Worm (Caenorhabditis elegans): ENCODE results near the gene ccch-1.

DNA sequence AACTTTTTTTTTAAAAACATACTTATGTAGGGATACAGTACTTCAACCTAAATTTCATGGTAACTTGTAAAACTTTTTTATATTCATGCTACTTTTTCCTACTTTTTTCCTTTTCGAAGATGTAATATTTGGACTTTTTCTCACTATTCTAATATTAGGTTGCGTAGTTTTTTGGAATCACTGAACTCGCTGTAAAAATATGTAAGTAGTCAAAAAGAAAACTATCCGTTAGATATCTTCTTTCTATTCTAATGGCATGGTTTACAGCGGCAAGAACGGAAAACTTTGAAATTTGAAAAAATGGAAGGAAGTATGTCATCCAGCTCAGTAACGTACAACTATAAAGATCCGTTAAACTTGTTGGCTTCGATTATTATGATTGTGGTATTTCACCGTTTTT, 61.8 kb downstream of the ccch-1 start, which contains the start of gene srx-82:
- no peak for TF ChIP-seq klf-2 (GFP tag; conservative IDR thresholded peaks at IDR 0.05)
- TF ChIP-seq med-1 (GFP tag; optimal IDR thresholded peaks at IDR 0.05; ENCODE audit: insufficient read depth) = no peak
- TF ChIP-seq ref-1 (GFP tag; conservative IDR thresholded peaks at IDR 0.05) = no peak
- no peak for TF ChIP-seq ztf-23 (GFP tag; IDR thresholded peaks at IDR 0.05)
- TF ChIP-seq flt-1 (GFP tag; IDR thresholded peaks at IDR 0.05) = no peak
- TF ChIP-seq tab-1 (GFP tag; IDR thresholded peaks at IDR 0.05) = no peak
- no peak for TF ChIP-seq cog-1 (tag; optimal IDR thresholded peaks at IDR 0.05)
- no peak for TF ChIP-seq ztf-29 (GFP tag; IDR thresholded peaks at IDR 0.05)

Data from whole organism, midembryonic.